Worm (Caenorhabditis elegans) whole organism, L3 larva: Measurements from ENCODE around the gene C14C6.6.

ENCODE experiments used
- daf-12 ChIP-seq: fragments of 150-350 bp; optimal IDR thresholded peaks from 2 replicates; lab custom pipeline; 2014; ENCODE audit warnings: missing biosample characterization, missing genetic modification reagents, missing genetic modification characterization
- fkh-10 ChIP-seq: sonication (generic microtip); optimal IDR thresholded peaks from 2 replicates; lab custom pipeline; 2017; ENCODE audit warnings: missing biosample characterization, missing genetic modification reagents, missing genetic modification characterization
- lin-39 ChIP-seq: fragments of 150-350 bp; optimal IDR thresholded peaks from 2 replicates; lab custom pipeline; 2018; ENCODE audit warnings: missing biosample characterization, missing genetic modification reagents, missing genetic modification characterization
- nhr-23 ChIP-seq: fragments of 150-350 bp; optimal IDR thresholded peaks from 2 replicates; lab custom pipeline; 2014; ENCODE audit warnings: missing biosample characterization, missing genetic modification reagents, missing genetic modification characterization
- nhr-237 ChIP-seq: fragments of 150-350 bp; optimal IDR thresholded peaks from 2 replicates; lab custom pipeline; 2014; ENCODE audit warnings: missing biosample characterization, missing genetic modification characterization
- sea-2 ChIP-seq: fragments of 150-350 bp; sonication (generic microtip); optimal IDR thresholded peaks from 4 replicates; lab custom pipeline; 2014; ENCODE audit warnings: missing biosample characterization, missing genetic modification reagents, missing genetic modification characterization

DNA sequence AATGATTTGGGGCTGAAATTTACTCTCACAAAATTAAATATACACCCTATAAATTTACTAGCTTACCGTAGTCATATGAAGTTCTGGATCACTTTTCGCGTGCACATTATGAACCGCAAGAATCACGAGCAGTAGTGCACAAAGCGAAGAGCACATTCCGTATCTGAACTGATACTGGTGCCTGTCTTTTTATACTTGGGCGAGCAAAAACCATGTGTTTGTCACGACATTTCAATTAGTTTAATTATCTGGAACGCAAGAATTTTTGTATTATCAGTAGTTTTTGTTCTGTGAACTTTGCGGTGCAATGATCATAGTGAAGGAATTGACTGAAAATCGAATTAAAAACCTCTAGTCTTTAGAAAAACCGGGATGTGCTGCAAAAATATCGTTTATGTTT is 23.8 kb downstream of the C14C6.6 start, which contains the start of gene lipl-3:
- TF ChIP-seq daf-12 (tag; lab: Kevin White, UChicago), result no peak
- TF ChIP-seq nhr-23 (tag; lab: Kevin White, UChicago), result no peak
- TF ChIP-seq sea-2 (GFP tag; lab: Kevin White, UChicago), result no peak
- no peak for TF ChIP-seq lin-39 (tag; lab: Kevin White, UChicago)
- no peak for TF ChIP-seq fkh-10
- no peak for TF ChIP-seq nhr-237 (tag; lab: Kevin White, UChicago)
